Worm (Caenorhabditis elegans) whole organism, L4/young adult: Measurements from ENCODE around the gene skn-1.

Source experiments
- W03F9.2 ChIP-seq: fragments of 150-350 bp; optimal IDR thresholded peaks from 2 replicates; lab custom pipeline; 2014; ENCODE audit warnings: missing biosample characterization, missing genetic modification characterization
- dao-5 ChIP-seq: sonication (generic microtip); optimal IDR thresholded peaks from 2 replicates; lab custom pipeline; 2016; ENCODE audit warnings: missing genotype, missing genetic modification characterization, moderate library complexity, missing compliant biosample characterization
- him-1 ChIP-seq: sonication (generic microtip); optimal IDR thresholded peaks from 2 replicates; lab custom pipeline; 2016; ENCODE audit warnings: missing genotype, missing genetic modification reagents, missing genetic modification characterization, missing compliant biosample characterization

- TF ChIP-seq him-1 = no peak
- TF ChIP-seq dao-5 (tag; lab: Kevin White, UChicago) = no peak
- TF ChIP-seq W03F9.2 (tag; lab: Kevin White, UChicago) = no peak
Observed at ce11 chrIV:5655966-5656389, 4.2 kb downstream of the skn-1 start.
